Worm (Caenorhabditis elegans): ENCODE measurements around the gene uvs-1.

ce11 chrV:7760174-7760573 lies 43.8 kb downstream of the uvs-1 start, which contains the start of gene hint-3:
- TF ChIP-seq ama-1 (optimal IDR thresholded peaks at IDR 0.05): no peak
- no peak for TF ChIP-seq ama-1 (GFP tag; optimal IDR thresholded peaks at IDR 0.05)
- no peak for TF ChIP-seq fkh-3 (tag; optimal IDR thresholded peaks at IDR 0.05)
- TF ChIP-seq nhr-80 (tag; optimal IDR thresholded peaks at IDR 0.05): peak; percentile 28
- TF ChIP-seq ztf-22 (GFP tag; optimal IDR thresholded peaks at IDR 0.05): no peak
- TF ChIP-seq him-1 (tag; optimal IDR thresholded peaks at IDR 0.05): no peak
- no peak for TF ChIP-seq zfh-2 (GFP tag; conservative IDR thresholded peaks at IDR 0.05)
- no peak for TF ChIP-seq unc-130 (GFP tag; optimal IDR thresholded peaks at IDR 0.05)
- TF ChIP-seq ets-4 (GFP tag; optimal IDR thresholded peaks at IDR 0.05): no peak
- no peak for TF ChIP-seq unc-62 (GFP tag; optimal IDR thresholded peaks at IDR 0.05)
- no peak for TF ChIP-seq snpc-4 (GFP tag; optimal IDR thresholded peaks at IDR 0.05)
- no peak for TF ChIP-seq snpc-4 (tag; optimal IDR thresholded peaks at IDR 0.05)
- no peak for TF ChIP-seq mel-28 (tag; optimal IDR thresholded peaks at IDR 0.05; ENCODE audit: borderline replicate concordance)
